Fruit fly (Drosophila melanogaster): ENCODE results near the gene BOD1.

DNA sequence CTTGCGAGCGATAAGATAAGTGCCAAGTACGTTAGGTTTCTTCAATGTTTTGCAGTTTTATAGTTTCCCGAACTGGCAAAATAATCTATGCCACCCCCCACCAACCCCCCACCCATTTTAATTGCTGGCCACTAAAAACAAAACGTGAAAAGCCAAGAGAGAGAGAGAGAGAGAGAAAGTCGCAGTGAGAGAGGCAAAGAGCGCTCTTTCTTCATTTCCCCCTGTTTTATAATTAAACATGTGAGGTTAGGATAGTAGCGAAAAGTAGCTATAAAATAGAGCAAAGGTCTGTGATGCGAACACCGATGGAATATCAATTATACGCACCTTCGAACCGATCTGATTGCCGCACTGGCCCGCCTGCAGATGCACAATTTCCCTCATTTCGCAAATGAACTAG lies 49.7 kb downstream of the BOD1 start:
- TF ChIP-seq psq (GFP tag; optimal IDR thresholded peaks at IDR 0.05) (no peak), HLH106 (tag; optimal IDR thresholded peaks at IDR 0.05) (no peak), h (GFP tag; optimal IDR thresholded peaks at IDR 0.05) (no peak), Rel (GFP tag; optimal IDR thresholded peaks at IDR 0.05) (no peak), Rel (tag; optimal IDR thresholded peaks at IDR 0.05) (no peak), dsf (GFP tag; optimal IDR thresholded peaks at IDR 0.05; ENCODE audit: borderline replicate concordance) (no peak), Myc (optimal IDR thresholded peaks at IDR 0.05) (no peak)
